Fruit fly (Drosophila melanogaster) whole organism, adult: ENCODE measurements around the gene CG17732.

Source experiments
- CG12768 ChIP-seq: fragments of 200-800 bp; sonication (Bioruptor generic); optimal IDR thresholded peaks from 2 replicates; lab custom pipeline; 2017; ENCODE audit warnings: missing biosample characterization, missing genetic modification characterization, mild to moderate bottlenecking, moderate library complexity, missing genetic modification reagents
- CG5204 ChIP-seq: fragments of 200-800 bp; sonication (Bioruptor generic); optimal IDR thresholded peaks from 2 replicates; lab custom pipeline; 2016; ENCODE audit warnings: missing biosample characterization, missing genetic modification characterization
- CG7045 ChIP-seq: fragments of 200-800 bp; sonication (Bioruptor generic); optimal IDR thresholded peaks from 2 replicates; lab custom pipeline; 2017; ENCODE audit warnings: missing biosample characterization, mild to moderate bottlenecking, missing genetic modification characterization
- Hr96 ChIP-seq: fragments of 200-800 bp; sonication (Bioruptor generic); optimal IDR thresholded peaks from 2 replicates; lab custom pipeline; 2016; ENCODE audit warnings: missing biosample characterization, missing genetic modification characterization

- TF ChIP-seq CG12768 (no peak), CG7045 (no peak), CG5204 (no peak), Hr96 (no peak)
Observed at dm6 chr3L:19952690-19953089, 28.8 kb upstream of the CG17732 start, which contains the start of gene CG33710.
